Fruit fly (Drosophila melanogaster) whole organism, embryonic: ENCODE measurements around the gene CG13306.

Experiments used
- ATbp ChIP-seq: fragments of 200-800 bp; sonication (Bioruptor generic); optimal IDR thresholded peaks from 2 replicates; lab custom pipeline; 2017; ENCODE audit warnings: missing biosample characterization, mild to moderate bottlenecking, missing genetic modification characterization, missing genetic modification reagents
- Asciz ChIP-seq: fragments of 200-800 bp; sonication (Bioruptor generic); optimal IDR thresholded peaks from 2 replicates; lab custom pipeline; 2017; ENCODE audit warnings: missing biosample characterization, mild to moderate bottlenecking, missing genetic modification characterization, missing genetic modification reagents
- Atf-2 ChIP-seq: fragments of 200-800 bp; sonication (Bioruptor generic); optimal IDR thresholded peaks from 2 replicates; lab custom pipeline; 2016; ENCODE audit warnings: missing biosample characterization, missing genetic modification characterization
- Atf6 ChIP-seq: fragments of 200-800 bp; sonication (Bioruptor generic); IDR thresholded peaks from 2 replicates; pipeline ENCODE4 v1.3.6; 2022; ENCODE audit warnings: missing biosample characterization, missing genetic modification characterization
- CG10543 ChIP-seq: fragments of 200-800 bp; sonication (Bioruptor generic); optimal IDR thresholded peaks from 3 replicates; lab custom pipeline; 2017; ENCODE audit warnings: missing biosample characterization, mild to moderate bottlenecking, missing genetic modification characterization, moderate library complexity
- CG10565 ChIP-seq: fragments of 200-800 bp; sonication (Bioruptor generic); optimal IDR thresholded peaks from 3 replicates; lab custom pipeline; 2016; ENCODE audit warnings: missing biosample characterization, mild to moderate bottlenecking, missing genetic modification characterization
- CG12942 ChIP-seq: fragments of 200-800 bp; sonication (Bioruptor generic); optimal IDR thresholded peaks from 3 replicates; lab custom pipeline; 2016; ENCODE audit warnings: missing biosample characterization, missing genetic modification characterization
- CG15514 ChIP-seq: fragments of 200-800 bp; sonication (Bioruptor generic); optimal IDR thresholded peaks from 3 replicates; lab custom pipeline; 2017; ENCODE audit warnings: missing biosample characterization, missing genetic modification characterization, mild to moderate bottlenecking, moderate library complexity, missing genetic modification reagents
- CG1647 ChIP-seq: fragments of 200-800 bp; sonication (Bioruptor generic); optimal IDR thresholded peaks from 3 replicates; lab custom pipeline; 2016; ENCODE audit warnings: missing biosample characterization, missing genetic modification characterization
- CG16863 ChIP-seq: fragments of 200-800 bp; sonication (Bioruptor generic); optimal IDR thresholded peaks from 3 replicates; lab custom pipeline; 2016; ENCODE audit warnings: missing biosample characterization, missing genetic modification characterization
- CG17385 ChIP-seq: fragments of 200-800 bp; sonication (Bioruptor generic); optimal IDR thresholded peaks from 3 replicates; lab custom pipeline; 2018; ENCODE audit warnings: missing biosample characterization, mild to moderate bottlenecking, missing genetic modification characterization
- CG2116 ChIP-seq: fragments of 200-800 bp; sonication (Bioruptor generic); optimal IDR thresholded peaks from 3 replicates; lab custom pipeline; 2018; ENCODE audit warnings: missing biosample characterization, mild to moderate bottlenecking, missing genetic modification characterization
- CG2678 ChIP-seq: fragments of 200-800 bp; sonication (Bioruptor generic); optimal IDR thresholded peaks from 3 replicates; lab custom pipeline; 2019; ENCODE audit warnings: missing biosample characterization, mild to moderate bottlenecking, missing genetic modification characterization, moderate library complexity
- CG2875 ChIP-seq: fragments of 200-800 bp; sonication (Bioruptor generic); optimal IDR thresholded peaks from 2 replicates; lab custom pipeline; 2017; ENCODE audit warnings: missing biosample characterization, mild to moderate bottlenecking, missing genetic modification characterization, missing genetic modification reagents
- CG31365 ChIP-seq: fragments of 200-800 bp; sonication (Bioruptor generic); optimal IDR thresholded peaks from 2 replicates; lab custom pipeline; 2018; ENCODE audit warnings: missing biosample characterization, mild to moderate bottlenecking, missing genetic modification characterization
- CG31388 ChIP-seq: fragments of 200-800 bp; sonication (Bioruptor generic); optimal IDR thresholded peaks from 2 replicates; lab custom pipeline; 2016; ENCODE audit warnings: missing biosample characterization, missing genetic modification characterization
- CG34422 ChIP-seq: fragments of 200-800 bp; sonication (Bioruptor generic); IDR thresholded peaks from 3 replicates; pipeline ENCODE4 v1.3.6; 2022; ENCODE audit warnings: missing biosample characterization, missing genetic modification characterization
- CG4707 ChIP-seq: fragments of 200-800 bp; sonication (Bioruptor generic); optimal IDR thresholded peaks from 2 replicates; lab custom pipeline; 2018; ENCODE audit warnings: missing biosample characterization, mild to moderate bottlenecking, missing genetic modification characterization, moderate library complexity
- CG4730 ChIP-seq: fragments of 200-800 bp; sonication (Bioruptor generic); IDR thresholded peaks from 2 replicates; pipeline ENCODE4 v1.3.6; 2022; ENCODE audit warnings: missing biosample characterization, missing genetic modification characterization
- CG6272 ChIP-seq: fragments of 200-800 bp; sonication (Bioruptor generic); IDR thresholded peaks from 2 replicates; pipeline ENCODE4 v1.3.6; 2022; ENCODE audit warnings: missing biosample characterization, missing genetic modification characterization
- CG6854 ChIP-seq: fragments of 200-800 bp; sonication (Bioruptor generic); optimal IDR thresholded peaks from 3 replicates; lab custom pipeline; 2017; ENCODE audit warnings: missing biosample characterization, mild to moderate bottlenecking, missing genetic modification characterization
- CG9437 ChIP-seq: fragments of 200-800 bp; sonication (Bioruptor generic); optimal IDR thresholded peaks from 2 replicates; lab custom pipeline; 2018; ENCODE audit warnings: missing biosample characterization, mild to moderate bottlenecking, missing genetic modification characterization
- Chrac-16 ChIP-seq: fragments of 200-800 bp; sonication (Bioruptor generic); optimal IDR thresholded peaks from 3 replicates; lab custom pipeline; 2016; ENCODE audit warnings: missing biosample characterization, missing genetic modification characterization
- Dbx ChIP-seq: fragments of 200-800 bp; sonication (Bioruptor generic); IDR thresholded peaks from 3 replicates; pipeline ENCODE4 v1.3.6; 2022; ENCODE audit warnings: missing biosample characterization, missing genetic modification characterization
- Deaf1 ChIP-seq: fragments of 200-800 bp; optimal IDR thresholded peaks from 3 replicates; lab custom pipeline; 2019; ENCODE audit warnings: missing biosample characterization, mild to moderate bottlenecking, missing genetic modification characterization, moderate library complexity
- Dfd ChIP-seq, 2 experiments: fragments of >200 bp; optimal IDR thresholded peaks; 2 replicates each; lab custom pipeline; 2017; ENCODE audit warnings: missing biosample characterization in 2 of 2, missing genetic modification characterization in 2 of 2
- Ets97D ChIP-seq: fragments of 200-800 bp; sonication (Bioruptor generic); optimal IDR thresholded peaks from 3 replicates; lab custom pipeline; 2016; ENCODE audit warnings: missing biosample characterization, missing genetic modification characterization
- Fer3 ChIP-seq: fragments of 200-800 bp; sonication (Bioruptor generic); optimal IDR thresholded peaks from 2 replicates; lab custom pipeline; 2018; ENCODE audit warnings: missing biosample characterization, mild to moderate bottlenecking, missing genetic modification characterization, moderate library complexity
- Gug ChIP-seq: fragments of 200-800 bp; sonication (Bioruptor generic); IDR thresholded peaks from 4 replicates; pipeline ENCODE4 v1.3.6; 2022; ENCODE audit warnings: missing biosample characterization, missing genetic modification characterization
- HHEX ChIP-seq: fragments of 200-800 bp; sonication (Bioruptor generic); optimal IDR thresholded peaks from 3 replicates; lab custom pipeline; 2017; ENCODE audit warnings: missing biosample characterization, mild to moderate bottlenecking, missing genetic modification characterization, missing genetic modification reagents
- HLH3B ChIP-seq: fragments of 200-800 bp; sonication (Bioruptor generic); IDR thresholded peaks from 2 replicates; pipeline ENCODE4 v1.3.6; 2022; ENCODE audit warnings: missing biosample characterization, missing genetic modification characterization
- NfI ChIP-seq: fragments of 200-800 bp; sonication (Bioruptor generic); optimal IDR thresholded peaks from 3 replicates; lab custom pipeline; 2018; ENCODE audit warnings: missing biosample characterization, mild to moderate bottlenecking, missing genetic modification characterization, moderate library complexity
- PHDP ChIP-seq: fragments of 200-800 bp; sonication (Bioruptor generic); optimal IDR thresholded peaks from 3 replicates; lab custom pipeline; 2018; ENCODE audit warnings: missing biosample characterization, mild to moderate bottlenecking, missing genetic modification characterization, moderate library complexity
- Rx ChIP-seq: fragments of 200-800 bp; sonication (Bioruptor generic); IDR thresholded peaks from 2 replicates; pipeline ENCODE4 v1.3.6; 2022; ENCODE audit warnings: missing biosample characterization, missing genetic modification characterization
- Sox102F ChIP-seq: fragments of 200-800 bp; sonication (Bioruptor generic); optimal IDR thresholded peaks from 2 replicates; lab custom pipeline; 2018; ENCODE audit warnings: missing biosample characterization, mild to moderate bottlenecking, missing genetic modification characterization, moderate library complexity
- TFAM ChIP-seq: fragments of 200-800 bp; sonication (Bioruptor generic); optimal IDR thresholded peaks from 2 replicates; lab custom pipeline; 2017; ENCODE audit warnings: missing biosample characterization, missing genetic modification characterization, inconsistent platforms
- Xbp1 ChIP-seq: fragments of 200-800 bp; sonication (Bioruptor generic); optimal IDR thresholded peaks from 3 replicates; lab custom pipeline; 2016; ENCODE audit warnings: missing biosample characterization, mild to moderate bottlenecking, missing genetic modification characterization
- YL-1 ChIP-seq: fragments of 200-800 bp; sonication (Bioruptor generic); optimal IDR thresholded peaks from 3 replicates; lab custom pipeline; 2017; ENCODE audit warnings: missing biosample characterization, mild to moderate bottlenecking, missing genetic modification characterization
- ato ChIP-seq: fragments of 200-800 bp; sonication (Bioruptor generic); IDR thresholded peaks from 2 replicates; pipeline ENCODE4 v1.3.6; 2022; ENCODE audit warnings: missing biosample characterization, missing genetic modification characterization; ENCODE audit not compliant: partially characterized antibody
- bab2 ChIP-seq: fragments of 200-800 bp; sonication (Bioruptor generic); optimal IDR thresholded peaks from 2 replicates; lab custom pipeline; 2016; ENCODE audit warnings: missing biosample characterization, missing genetic modification characterization
- cad ChIP-seq: fragments of >200 bp; optimal IDR thresholded peaks from 2 replicates; lab custom pipeline; 2017; ENCODE audit warnings: missing biosample characterization, missing genetic modification characterization
- chinmo ChIP-seq: fragments of 200-800 bp; sonication (Bioruptor generic); IDR thresholded peaks from 4 replicates; pipeline ENCODE4 v1.3.6; 2022; ENCODE audit warnings: missing biosample characterization, missing genetic modification characterization; ENCODE audit not compliant: partially characterized antibody
- gce ChIP-seq: fragments of 200-800 bp; sonication (Bioruptor generic); IDR thresholded peaks from 3 replicates; pipeline ENCODE4 v1.3.6; 2022; ENCODE audit warnings: missing biosample characterization, missing genetic modification characterization
- hb ChIP-seq: fragments of 200-800 bp; sonication (Bioruptor generic); IDR thresholded peaks from 3 replicates; pipeline ENCODE4 v1.3.6; 2022; ENCODE audit warnings: missing biosample characterization, missing genetic modification characterization; ENCODE audit not compliant: partially characterized antibody
- pros ChIP-seq: fragments of 200-800 bp; sonication (Bioruptor generic); optimal IDR thresholded peaks from 3 replicates; lab custom pipeline; 2019; ENCODE audit warnings: missing biosample characterization, mild to moderate bottlenecking, missing genetic modification characterization, moderate library complexity
- sima ChIP-seq: fragments of 200-800 bp; sonication (Bioruptor generic); optimal IDR thresholded peaks from 2 replicates; lab custom pipeline; 2016; ENCODE audit warnings: missing biosample characterization, missing genetic modification characterization
- sisA ChIP-seq: fragments of 200-800 bp; sonication (Bioruptor generic); IDR thresholded peaks from 2 replicates; pipeline ENCODE4 v1.3.6; 2022; ENCODE audit warnings: missing biosample characterization, missing genetic modification characterization
- tin ChIP-seq: fragments of 200-800 bp; sonication (Bioruptor generic); optimal IDR thresholded peaks from 3 replicates; lab custom pipeline; 2016; ENCODE audit warnings: missing biosample characterization, missing genetic modification characterization
- vvl ChIP-seq: fragments of 200-800 bp; sonication (Bioruptor generic); IDR thresholded peaks from 2 replicates; pipeline ENCODE4 v1.3.6; 2022; ENCODE audit warnings: missing biosample characterization, missing genetic modification characterization
- z ChIP-seq: fragments of 200-800 bp; sonication (Bioruptor generic); IDR thresholded peaks from 3 replicates; pipeline ENCODE4 v1.3.6; 2022; ENCODE audit warnings: missing biosample characterization, missing genetic modification characterization

The CG13306 gene

DNA sequence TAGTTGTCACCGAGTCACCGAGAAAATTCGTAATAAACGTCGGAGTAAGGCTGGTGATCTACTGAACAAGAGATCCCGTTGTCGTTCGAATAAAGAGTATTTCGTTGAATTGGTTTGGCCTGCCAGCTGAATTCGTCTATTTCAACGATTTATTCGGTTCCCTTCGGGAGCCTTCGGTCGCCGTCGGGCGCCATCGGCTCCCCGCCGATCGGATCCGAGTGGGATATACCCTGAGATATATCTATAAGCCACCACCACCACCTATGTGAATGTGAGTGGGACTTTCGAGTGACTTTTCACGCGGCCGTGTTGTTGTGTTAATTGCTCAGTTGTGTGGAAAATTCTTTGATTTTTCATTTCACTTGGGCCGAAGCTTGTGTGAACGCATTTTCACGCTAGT is 4.3 kb downstream of the CG13306 start, which contains the start of gene Prm:
Gene Prm (minus strand): TSS at position 101 of the 400 bp plus-strand sequence.
- TF ChIP-seq CG4730 (no peak), bab2 (no peak), CG12942 (no peak), sisA (GFP tag; lab: Robert Waterston, UW) (no peak), Rx (GFP tag; lab: Robert Waterston, UW) (no peak), sima (no peak), pros (GFP tag; lab: Kevin White, UChicago) (no peak), CG10543 (GFP tag; lab: Kevin White, UChicago) (peak; percentile 58), Deaf1 (tag; lab: Kevin White, UChicago) (peak; percentile 97), CG4707 (GFP tag; lab: Kevin White, UChicago) (no peak), z (GFP tag; lab: Robert Waterston, UW) (peak; percentile 95), Sox102F (no peak), CG34422 (GFP tag; lab: Robert Waterston, UW) (no peak), Dbx (GFP tag; lab: Robert Waterston, UW) (no peak), chinmo (GFP tag; lab: Robert Waterston, UW) (0 out of 4 replicates have a peak, but pooled peaks have one; percentile 40), CG31388 (GFP tag; lab: Kevin White, UChicago) (no peak), CG10565 (GFP tag; lab: Kevin White, UChicago) (no peak), cad (GFP tag; lab: Kevin White, UChicago) (no peak), tin (no peak), CG16863 (GFP tag; lab: Kevin White, UChicago) (no peak), ato (GFP tag; lab: Robert Waterston, UW) (no peak), Gug (GFP tag; lab: Robert Waterston, UW) (no peak), Xbp1 (GFP tag; lab: Kevin White, UChicago) (no peak), CG6272 (GFP tag; lab: Robert Waterston, UW) (no peak), TFAM (GFP tag; lab: Kevin White, UChicago) (no peak)

- TF ChIP-seq PHDP (peak; percentile 47), gce (no peak), Deaf1 (tag; lab: Kevin White, UChicago) (peak; percentile 30), CG2678 (no peak), HLH3B (GFP tag; lab: Robert Waterston, UW) (peak; percentile 34; the same call in 1 of the 2 replicates), Atf-2 (no peak), Fer3 (tag; lab: Kevin White, UChicago) (peak; percentile 40), Atf6 (GFP tag; lab: Robert Waterston, UW) (no peak), CG4707 (GFP tag; lab: Kevin White, UChicago) (peak; percentile 31), CG2116 (GFP tag; lab: Kevin White, UChicago) (peak; percentile 10), YL-1 (GFP tag; lab: Kevin White, UChicago) (peak; percentile 5), Chrac-16 (no peak), HHEX (peak; percentile 58), vvl (GFP tag; lab: Robert Waterston, UW) (peak; percentile 59; the same call in 1 of the 2 replicates), Asciz (GFP tag; lab: Kevin White, UChicago) (peak; percentile 29), hb (no peak), CG6854 (peak; percentile 12), CG9437 (GFP tag; lab: Kevin White, UChicago) (peak; percentile 39), CG1647 (GFP tag; lab: Kevin White, UChicago) (no peak), Dfd (GFP tag; optimal IDR thresholded peaks at IDR 0.05; lab: Kevin White, UChicago) (no peak), CG2875 (GFP tag; lab: Kevin White, UChicago) (peak; percentile 27), NfI (GFP tag; lab: Kevin White, UChicago) (peak; percentile 65), z (GFP tag; lab: Robert Waterston, UW) (peak; percentile 77), ATbp (GFP tag; lab: Kevin White, UChicago) (peak; percentile 64), CG17385 (GFP tag; lab: Kevin White, UChicago) (peak; percentile 53), Ets97D (GFP tag; lab: Kevin White, UChicago) (peak; percentile 94), CG15514 (GFP tag; lab: Kevin White, UChicago) (peak; percentile 13), CG31365 (tag; lab: Kevin White, UChicago) (no peak)
Observed at dm6 chr3L:8741051-8741468, 8.5 kb downstream of the CG13306 start.
